Worm (Caenorhabditis elegans): ENCODE results near the gene F54C9.11.

The F54C9.11 gene

ce11 chrII:8581700-8582099 lies 3.2 kb downstream of the F54C9.11 start, which contains the start of gene arl-1:
TSS of gene arl-1 (plus strand) at chrII:8582000.
- no peak for TF ChIP-seq dao-5 (tag; optimal IDR thresholded peaks at IDR 0.05)
- TF ChIP-seq him-1 (tag; optimal IDR thresholded peaks at IDR 0.05), result no peak
- no peak for TF ChIP-seq W03F9.2 (tag; optimal IDR thresholded peaks at IDR 0.05)

- TF ChIP-seq dao-5 (tag; optimal IDR thresholded peaks at IDR 0.05), result no peak
- no peak for TF ChIP-seq W03F9.2 (tag; optimal IDR thresholded peaks at IDR 0.05)
- no peak for TF ChIP-seq him-1 (tag; optimal IDR thresholded peaks at IDR 0.05)
Observed at ce11 chrII:8577509-8578099, 7.3 kb downstream of the F54C9.11 start, which contains the start of gene F54C9.9. TSS of gene F54C9.9 (plus strand) at chrII:8578049.

- TF ChIP-seq him-1 (tag; optimal IDR thresholded peaks at IDR 0.05) (no peak), W03F9.2 (tag; optimal IDR thresholded peaks at IDR 0.05) (no peak), dao-5 (tag; optimal IDR thresholded peaks at IDR 0.05) (no peak)
Observed at ce11 chrII:8575184-8575583, 9.7 kb downstream of the F54C9.11 start, which contains the start of gene puf-5. TSS of gene puf-5 (plus strand) at chrII:8575541.

ce11 chrII:8573044-8573443 lies 11.8 kb downstream of the F54C9.11 start, which contains the start of gene F54C9.7:
TSS of gene F54C9.7 (plus strand) at chrII:8573344.
- TF ChIP-seq dao-5 (tag; optimal IDR thresholded peaks at IDR 0.05) (no peak), him-1 (tag; optimal IDR thresholded peaks at IDR 0.05) (no peak), W03F9.2 (tag; optimal IDR thresholded peaks at IDR 0.05) (no peak)

ce11 chrII:8570977-8571376 lies 13.9 kb downstream of the F54C9.11 start, which contains the start of gene bcs-1:
TSS of gene bcs-1 (plus strand) at chrII:8571085.
- no peak for TF ChIP-seq W03F9.2 (tag; optimal IDR thresholded peaks at IDR 0.05)
- no peak for TF ChIP-seq dao-5 (tag; optimal IDR thresholded peaks at IDR 0.05)
- TF ChIP-seq him-1 (tag; optimal IDR thresholded peaks at IDR 0.05), result no peak

ce11 chrII:8569038-8569977 lies 15.6 kb downstream of the F54C9.11 start, which contains the start of the genes col-38 and rpl-5:
TSS of gene col-38 (minus strand) at chrII:8569088.
TSS of gene rpl-5 (plus strand) at chrII:8569927.
- TF ChIP-seq him-1 (tag; optimal IDR thresholded peaks at IDR 0.05) (peak; percentile 1), dao-5 (tag; optimal IDR thresholded peaks at IDR 0.05) (no peak), W03F9.2 (tag; optimal IDR thresholded peaks at IDR 0.05) (peak; percentile 97)

ce11 chrII:8568234-8568969 lies 16.5 kb downstream of the F54C9.11 start:
- TF ChIP-seq W03F9.2 (tag; optimal IDR thresholded peaks at IDR 0.05), result no peak
- no peak for TF ChIP-seq dao-5 (tag; optimal IDR thresholded peaks at IDR 0.05)
- TF ChIP-seq him-1 (tag; optimal IDR thresholded peaks at IDR 0.05), result no peak

ce11 chrII:8566806-8567266 lies 18.1 kb downstream of the F54C9.11 start, which contains the start of gene F54C9.3:
TSS of gene F54C9.3 (minus strand) at chrII:8566856.
- TF ChIP-seq W03F9.2 (tag; optimal IDR thresholded peaks at IDR 0.05), result no peak

- TF ChIP-seq W03F9.2 (tag; optimal IDR thresholded peaks at IDR 0.05) (no peak), dao-5 (tag; optimal IDR thresholded peaks at IDR 0.05) (no peak), him-1 (tag; optimal IDR thresholded peaks at IDR 0.05) (no peak)
Observed at ce11 chrII:8566039-8566438, 18.8 kb downstream of the F54C9.11 start, which contains the start of gene stc-1. TSS of gene stc-1 (minus strand) at chrII:8566139.

ce11 chrII:8562002-8562401 lies 22.9 kb downstream of the F54C9.11 start, which contains the start of gene F54C9.14:
TSS of gene F54C9.14 (plus strand) at chrII:8562302.
- TF ChIP-seq dao-5 (tag; optimal IDR thresholded peaks at IDR 0.05) (no peak), W03F9.2 (tag; optimal IDR thresholded peaks at IDR 0.05) (no peak), him-1 (tag; optimal IDR thresholded peaks at IDR 0.05) (no peak)

- TF ChIP-seq dao-5 (tag; optimal IDR thresholded peaks at IDR 0.05) (peak; percentile 77), him-1 (tag; optimal IDR thresholded peaks at IDR 0.05) (peak; percentile 97), W03F9.2 (tag; optimal IDR thresholded peaks at IDR 0.05) (peak; percentile 97)
Observed at ce11 chrII:8561227-8561626, 23.7 kb downstream of the F54C9.11 start, which contains the start of gene iff-2. TSS of gene iff-2 (minus strand) at chrII:8561367.

ce11 chrII:8559188-8559587 lies 25.7 kb downstream of the F54C9.11 start:
- TF ChIP-seq W03F9.2 (tag; optimal IDR thresholded peaks at IDR 0.05), result no peak
- TF ChIP-seq him-1 (tag; optimal IDR thresholded peaks at IDR 0.05), result no peak
- TF ChIP-seq dao-5 (tag; optimal IDR thresholded peaks at IDR 0.05), result no peak

ce11 chrII:8556166-8556565 lies 28.7 kb downstream of the F54C9.11 start, which contains the start of gene glb-27:
TSS of gene glb-27 (minus strand) at chrII:8556266.
- TF ChIP-seq dao-5 (tag; optimal IDR thresholded peaks at IDR 0.05) (no peak), him-1 (tag; optimal IDR thresholded peaks at IDR 0.05) (no peak), W03F9.2 (tag; optimal IDR thresholded peaks at IDR 0.05) (no peak)
